Worm (Caenorhabditis elegans) whole organism, mixed stage, embryonic: ENCODE measurements around the gene lec-2.

Experiments used
- pha-4 ChIP-seq: fragments of 150-350 bp; optimal IDR thresholded peaks from 2 replicates; lab custom pipeline; 2018; ENCODE audit warnings: missing biosample characterization, missing genetic modification reagents, missing genetic modification characterization
- zip-8 ChIP-seq: fragments of 150-350 bp; optimal IDR thresholded peaks from 2 replicates; lab custom pipeline; 2014; ENCODE audit warnings: missing biosample characterization, missing genetic modification characterization

DNA sequence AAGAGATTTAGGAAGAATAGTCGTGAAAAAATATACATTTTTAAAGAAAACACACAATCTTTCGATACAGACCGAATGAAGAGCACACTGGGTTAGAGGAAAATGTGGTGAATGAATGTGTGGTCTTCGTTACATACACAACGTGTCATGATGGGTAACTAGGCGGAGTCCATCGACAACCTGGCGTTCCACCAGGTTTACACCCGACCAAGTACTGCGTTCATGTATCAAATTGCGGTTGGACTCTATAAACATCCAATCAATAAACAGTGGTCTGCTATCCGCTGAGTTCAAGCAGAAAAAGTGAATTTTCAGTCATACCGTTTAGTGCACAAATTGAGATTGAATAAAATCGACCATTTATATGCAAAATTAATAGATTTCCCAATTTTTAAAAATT is 34.2 kb downstream of the lec-2 start, which contains the start of gene sdz-38:
- TF ChIP-seq zip-8 (tag; lab: Kevin White, UChicago) (no peak), pha-4 (tag; lab: Kevin White, UChicago) (no peak)
